Worm (Caenorhabditis elegans) whole organism, L4/young adult: Measurements from ENCODE around the gene sor-1.

Experiments used
- dao-5 ChIP-seq: sonication (generic microtip); optimal IDR thresholded peaks from 2 replicates; lab custom pipeline; 2016; ENCODE audit warnings: missing genotype, missing genetic modification characterization, moderate library complexity, missing compliant biosample characterization
- him-1 ChIP-seq: sonication (generic microtip); optimal IDR thresholded peaks from 2 replicates; lab custom pipeline; 2016; ENCODE audit warnings: missing genotype, missing genetic modification reagents, missing genetic modification characterization, missing compliant biosample characterization

ce11 chrIII:8446534-8446933 lies 28.6 kb downstream of the sor-1 start, which contains the start of gene hsp-110:
- TF ChIP-seq him-1 (tag; lab: Kevin White, UChicago) (no peak), dao-5 (tag; lab: Kevin White, UChicago) (no peak)
